Worm (Caenorhabditis elegans) whole organism, late embryonic: ENCODE results near the gene msrp-7.

Source experiments
- C08G9.2 ChIP-seq: sonication (generic microtip); optimal IDR thresholded peaks from 2 replicates; lab custom pipeline; 2016; ENCODE audit warnings: mild to moderate bottlenecking, missing genetic modification characterization, moderate library complexity, missing compliant biosample characterization
- F13H6.1 ChIP-seq: sonication (generic microtip); optimal IDR thresholded peaks from 2 replicates; lab custom pipeline; 2016; ENCODE audit warnings: missing genetic modification characterization, missing compliant biosample characterization
- K09A11.1 ChIP-seq: sonication (generic microtip); optimal IDR thresholded peaks from 2 replicates; lab custom pipeline; 2017; ENCODE audit warnings: antibody characterized with exemption, mild to moderate bottlenecking, missing genetic modification characterization, missing compliant biosample characterization; ENCODE audit not compliant: insufficient read depth
- T23F11.4 ChIP-seq: fragments of 200-800 bp; sonication (Bioruptor generic); optimal IDR thresholded peaks from 2 replicates; lab custom pipeline; 2018; ENCODE audit warnings: mild to moderate bottlenecking, missing genetic modification characterization, missing compliant biosample characterization
- ahr-1 ChIP-seq: sonication (generic microtip); optimal IDR thresholded peaks from 2 replicates; lab custom pipeline; 2016; ENCODE audit warnings: missing genetic modification characterization, missing compliant biosample characterization
- ama-1 ChIP-seq: fragments of 150-350 bp; optimal IDR thresholded peaks from 2 replicates; lab custom pipeline; 2014
- ceh-14 ChIP-seq: sonication (generic microtip); optimal IDR thresholded peaks from 2 replicates; lab custom pipeline; 2016; ENCODE audit warnings: missing genotype, missing genetic modification characterization, missing compliant biosample characterization
- ceh-18 ChIP-seq: sonication (generic microtip); optimal IDR thresholded peaks from 2 replicates; lab custom pipeline; 2016; ENCODE audit warnings: missing genetic modification characterization, missing compliant biosample characterization
- ceh-22 ChIP-seq: sonication (generic microtip); optimal IDR thresholded peaks from 2 replicates; lab custom pipeline; 2017; ENCODE audit warnings: missing biosample characterization, missing genetic modification characterization
- ceh-24 ChIP-seq: sonication (generic microtip); optimal IDR thresholded peaks from 2 replicates; lab custom pipeline; 2016; ENCODE audit warnings: mild to moderate bottlenecking, missing genetic modification characterization, missing compliant biosample characterization
- ceh-34 ChIP-seq: sonication (generic microtip); optimal IDR thresholded peaks from 2 replicates; lab custom pipeline; 2016; ENCODE audit warnings: mild to moderate bottlenecking, missing genetic modification characterization, missing compliant biosample characterization
- ceh-6 ChIP-seq: fragments of 200-800 bp; sonication (Bioruptor generic); optimal IDR thresholded peaks from 2 replicates; lab custom pipeline; 2018; ENCODE audit warnings: mild to moderate bottlenecking, missing genetic modification characterization, missing compliant biosample characterization
- che-1 ChIP-seq: sonication (generic microtip); optimal IDR thresholded peaks from 2 replicates; lab custom pipeline; 2016; ENCODE audit warnings: mild to moderate bottlenecking, missing genetic modification characterization, missing compliant biosample characterization
- elt-2 ChIP-seq: sonication (generic microtip); optimal IDR thresholded peaks from 2 replicates; lab custom pipeline; 2016; ENCODE audit warnings: missing genetic modification reagents, missing genetic modification characterization, missing compliant biosample characterization
- fkh-10 ChIP-seq: fragments of 150-350 bp; optimal IDR thresholded peaks from 2 replicates; lab custom pipeline; 2014; ENCODE audit warnings: missing biosample characterization, missing genetic modification reagents, missing genetic modification characterization
- hlh-13 ChIP-seq: fragments of 200-800 bp; sonication (Bioruptor generic); optimal IDR thresholded peaks from 2 replicates; lab custom pipeline; 2018; ENCODE audit warnings: mild to moderate bottlenecking, missing genetic modification characterization, missing compliant biosample characterization
- hlh-15 ChIP-seq: sonication (generic microtip); optimal IDR thresholded peaks from 2 replicates; lab custom pipeline; 2016; ENCODE audit warnings: missing genetic modification characterization, missing compliant biosample characterization
- hlh-30 ChIP-seq: sonication (generic microtip); optimal IDR thresholded peaks from 2 replicates; lab custom pipeline; 2017; ENCODE audit warnings: antibody characterized with exemption, missing genetic modification characterization, missing compliant biosample characterization; ENCODE audit not compliant: insufficient read depth
- hlh-6 ChIP-seq: sonication (generic microtip); optimal IDR thresholded peaks from 2 replicates; lab custom pipeline; 2016; ENCODE audit warnings: missing genotype, missing genetic modification characterization, missing compliant biosample characterization
- hlh-8 ChIP-seq: sonication (generic microtip); optimal IDR thresholded peaks from 2 replicates; lab custom pipeline; 2016; ENCODE audit warnings: missing genotype, missing genetic modification characterization, missing compliant biosample characterization
- madf-2 ChIP-seq: sonication (generic microtip); optimal IDR thresholded peaks from 2 replicates; lab custom pipeline; 2017; ENCODE audit warnings: missing genetic modification characterization, missing compliant biosample characterization
- mec-3 ChIP-seq: sonication (generic microtip); optimal IDR thresholded peaks from 2 replicates; lab custom pipeline; 2016; ENCODE audit warnings: borderline replicate concordance, missing genetic modification characterization, missing compliant biosample characterization
- nfya-1 ChIP-seq: sonication (generic microtip); optimal IDR thresholded peaks from 2 replicates; lab custom pipeline; 2017; ENCODE audit warnings: missing genetic modification characterization, mild to moderate bottlenecking, missing compliant biosample characterization, antibody characterized with exemption, moderate library complexity
- nhr-232 ChIP-seq: sonication (generic microtip); optimal IDR thresholded peaks from 2 replicates; lab custom pipeline; 2016; ENCODE audit warnings: missing genetic modification characterization, missing compliant biosample characterization
- npax-4 ChIP-seq: sonication (generic microtip); optimal IDR thresholded peaks from 2 replicates; lab custom pipeline; 2016; ENCODE audit warnings: missing genetic modification characterization, missing compliant biosample characterization
- odd-2 ChIP-seq: sonication (generic microtip); optimal IDR thresholded peaks from 2 replicates; lab custom pipeline; 2017; ENCODE audit warnings: antibody characterized with exemption, mild to moderate bottlenecking, missing genetic modification characterization, missing compliant biosample characterization
- pag-3 ChIP-seq: sonication (generic microtip); optimal IDR thresholded peaks from 2 replicates; lab custom pipeline; 2016; ENCODE audit warnings: missing compliant biosample characterization, missing genetic modification characterization, borderline replicate concordance
- pax-1 ChIP-seq: fragments of 150-350 bp; optimal IDR thresholded peaks from 2 replicates; lab custom pipeline; 2014; ENCODE audit warnings: missing biosample characterization, missing genetic modification characterization
- pha-2 ChIP-seq: sonication (generic microtip); optimal IDR thresholded peaks from 2 replicates; lab custom pipeline; 2017; ENCODE audit warnings: mild to moderate bottlenecking, missing genetic modification characterization, missing compliant biosample characterization
- pha-4 ChIP-seq: fragments of 150-350 bp; optimal IDR thresholded peaks from 2 replicates; lab custom pipeline; 2018; ENCODE audit warnings: missing biosample characterization, missing genetic modification reagents, missing genetic modification characterization
- pqm-1 ChIP-seq: sonication (generic microtip); optimal IDR thresholded peaks from 2 replicates; lab custom pipeline; 2016; ENCODE audit warnings: missing genetic modification characterization, missing compliant biosample characterization
- ref-2 ChIP-seq: sonication (generic microtip); optimal IDR thresholded peaks from 2 replicates; lab custom pipeline; 2016; ENCODE audit warnings: missing genetic modification characterization, missing compliant biosample characterization
- rnt-1 ChIP-seq: sonication (generic microtip); optimal IDR thresholded peaks from 2 replicates; lab custom pipeline; 2016; ENCODE audit warnings: missing genetic modification characterization, missing compliant biosample characterization
- sdc-2 ChIP-seq: sonication (generic microtip); optimal IDR thresholded peaks from 2 replicates; lab custom pipeline; 2016; ENCODE audit warnings: missing genotype, missing genetic modification characterization, missing compliant biosample characterization
- sox-2 ChIP-seq: fragments of 200-800 bp; sonication (Bioruptor generic); IDR thresholded peaks from 2 replicates; pipeline ENCODE4 v1.3.6; 2022; ENCODE audit warnings: missing genetic modification reagents, missing genetic modification characterization, missing compliant biosample characterization
- syd-9 ChIP-seq: sonication (generic microtip); optimal IDR thresholded peaks from 2 replicates; lab custom pipeline; 2016; ENCODE audit warnings: mild to moderate bottlenecking, missing genetic modification characterization, moderate library complexity, missing compliant biosample characterization
- tbx-2 ChIP-seq: sonication (generic microtip); optimal IDR thresholded peaks from 2 replicates; lab custom pipeline; 2016; ENCODE audit warnings: missing genetic modification characterization, missing compliant biosample characterization
- tbx-7 ChIP-seq: sonication (generic microtip); optimal IDR thresholded peaks from 2 replicates; lab custom pipeline; 2016; ENCODE audit warnings: missing genotype, missing genetic modification characterization, missing compliant biosample characterization
- ttx-3 ChIP-seq: sonication (generic microtip); optimal IDR thresholded peaks from 2 replicates; lab custom pipeline; 2016; ENCODE audit warnings: missing genetic modification reagents, missing genetic modification characterization, missing compliant biosample characterization
- unc-42 ChIP-seq: sonication (generic microtip); optimal IDR thresholded peaks from 2 replicates; lab custom pipeline; 2016; ENCODE audit warnings: missing genotype, missing genetic modification characterization, missing compliant biosample characterization
- zip-5 ChIP-seq: sonication (generic microtip); optimal IDR thresholded peaks from 2 replicates; lab custom pipeline; 2016; ENCODE audit warnings: missing genetic modification characterization, missing compliant biosample characterization
- ztf-16 ChIP-seq: sonication (generic microtip); optimal IDR thresholded peaks from 2 replicates; lab custom pipeline; 2017; ENCODE audit warnings: missing genetic modification characterization, missing compliant biosample characterization

Gene msrp-7

DNA sequence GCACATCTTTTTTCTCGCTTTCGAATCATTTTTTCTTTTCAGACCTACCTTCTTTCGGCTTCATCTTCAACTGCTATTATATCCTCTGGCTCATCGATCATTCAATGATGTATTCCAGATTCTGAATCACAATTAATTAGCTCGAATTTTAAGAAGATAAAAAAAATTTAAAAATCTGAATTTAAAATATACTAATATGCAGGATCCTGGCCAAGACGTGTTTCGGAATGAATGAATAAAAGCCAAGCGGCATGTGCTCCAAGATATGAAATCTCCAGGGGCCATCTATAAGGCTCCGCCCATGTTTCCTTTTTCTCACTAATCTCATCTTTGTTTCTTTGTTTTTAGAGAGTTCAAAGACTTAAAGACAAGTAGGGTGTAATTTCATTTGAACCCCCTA, 32.8 kb upstream of the msrp-7 start, which contains the start of gene mpz-1:
mpz-1 (minus strand) TSS at position 101 of the 400 bp plus-strand sequence.
- TF ChIP-seq ztf-16 (tag; lab: Kevin White, UChicago) (no peak), ceh-6 (no peak), zip-5 (tag; lab: Kevin White, UChicago) (no peak), ceh-14 (no peak), mec-3 (tag; lab: Kevin White, UChicago) (no peak), ceh-18 (tag; lab: Kevin White, UChicago) (no peak), T23F11.4 (GFP tag; lab: Kevin White, UChicago) (no peak), tbx-2 (tag; lab: Kevin White, UChicago) (no peak), odd-2 (tag; lab: Kevin White, UChicago) (no peak), nhr-232 (tag; lab: Kevin White, UChicago) (no peak), elt-2 (tag; lab: Kevin White, UChicago) (no peak), hlh-13 (no peak), pha-2 (no peak)

DNA sequence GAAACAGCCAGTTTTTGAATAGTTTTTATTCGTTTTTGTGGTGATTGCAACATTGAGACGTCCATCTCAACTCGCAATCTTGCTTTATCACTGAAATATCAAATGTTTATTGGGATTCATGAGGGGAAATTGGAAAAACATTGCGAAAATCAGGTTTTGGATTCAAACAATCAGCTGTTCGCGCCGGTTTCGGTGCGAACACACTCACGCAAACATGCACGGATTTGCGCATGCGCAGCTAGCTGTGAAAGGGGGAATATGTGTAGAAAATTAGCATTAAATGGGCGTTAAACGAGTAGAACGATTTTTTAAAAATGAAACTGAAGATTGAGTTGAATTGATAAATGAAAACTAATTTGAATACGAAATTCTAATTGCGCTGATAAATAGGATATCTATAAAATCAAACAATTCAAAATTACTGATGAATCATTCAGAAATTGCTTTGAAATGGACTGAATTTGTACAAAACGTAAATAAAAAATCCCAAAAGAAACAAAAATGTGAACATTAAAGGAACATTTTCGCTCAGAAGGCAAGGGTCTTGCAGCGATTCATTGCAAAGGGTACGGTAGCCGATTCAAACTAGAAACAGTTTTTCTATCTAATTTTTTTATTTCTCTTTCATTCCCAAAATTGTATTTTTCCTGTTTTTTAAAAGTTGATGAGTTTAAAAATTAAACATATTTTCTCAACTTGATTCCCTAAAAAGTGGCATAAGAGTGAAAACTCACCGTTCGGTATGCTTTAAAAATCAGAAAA, 27.4 kb upstream of the msrp-7 start, which contains the start of gene ect-2:
ect-2 (minus strand) TSS at position 762 of the 762 bp plus-strand sequence.
- TF ChIP-seq ref-2 (tag; lab: Kevin White, UChicago) = peak; percentile 17
- no peak for TF ChIP-seq ceh-24 (tag; lab: Kevin White, UChicago)

- TF ChIP-seq npax-4 (no peak), hlh-15 (tag; lab: Kevin White, UChicago) (no peak), ceh-6 (no peak), tbx-7 (no peak), F13H6.1 (tag; lab: Kevin White, UChicago) (no peak), ama-1 (lab: Kevin White, UChicago) (no peak), fkh-10 (GFP tag; lab: Kevin White, UChicago) (no peak), che-1 (no peak), sox-2 (GFP tag; lab: Robert Waterston, UW) (no peak), C08G9.2 (tag; lab: Kevin White, UChicago) (no peak), hlh-8 (no peak), syd-9 (tag; lab: Kevin White, UChicago) (no peak), ttx-3 (tag; lab: Kevin White, UChicago) (no peak), ceh-22 (tag; lab: Kevin White, UChicago) (no peak), ceh-34 (tag; lab: Kevin White, UChicago) (no peak), pha-4 (tag; lab: Kevin White, UChicago) (no peak), K09A11.1 (tag; lab: Kevin White, UChicago) (no peak), pqm-1 (tag; lab: Kevin White, UChicago) (no peak), pag-3 (no peak), hlh-6 (tag; lab: Kevin White, UChicago) (no peak)
Observed at ce11 chrII:10784248-10784647, 26.5 kb upstream of the msrp-7 start.

DNA sequence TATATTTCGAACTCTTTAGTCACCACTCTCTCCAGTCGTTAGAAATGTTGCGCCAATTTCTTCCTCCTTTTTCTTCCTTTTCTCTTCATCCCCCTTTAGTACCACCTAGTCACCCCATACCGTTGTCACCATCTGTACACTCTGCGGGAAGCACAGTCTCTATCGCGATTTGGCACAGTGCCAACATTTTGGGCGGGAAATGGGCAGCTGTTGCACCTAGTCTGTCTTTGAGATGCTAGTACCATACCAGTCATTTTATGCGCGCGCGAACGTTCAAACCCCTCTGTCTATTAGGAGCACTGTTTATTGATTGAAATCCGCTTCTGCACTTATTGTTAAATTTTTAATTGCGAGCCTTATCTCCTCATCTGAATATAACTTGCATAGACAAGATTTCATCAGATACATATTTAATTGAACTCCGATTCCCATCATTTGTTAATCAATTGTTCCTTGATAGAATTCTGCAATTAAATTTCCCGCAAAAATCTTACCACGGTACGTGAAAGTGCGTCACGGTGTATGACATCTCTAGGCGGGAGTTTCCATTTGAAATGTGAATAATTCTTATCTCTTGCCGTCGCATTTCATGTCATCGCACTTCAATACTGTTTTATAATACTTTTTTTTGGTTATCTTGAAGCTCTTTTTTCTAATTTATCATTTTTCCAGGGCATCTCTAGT, 25.9 kb upstream of the msrp-7 start, which contains the start of gene cdl-1:
cdl-1 (plus strand) TSS at position 673 of the 684 bp plus-strand sequence.
- TF ChIP-seq hlh-6 (tag; lab: Kevin White, UChicago) (no peak), hlh-15 (tag; lab: Kevin White, UChicago) (no peak), sdc-2 (tag; lab: Kevin White, UChicago) (no peak), ref-2 (tag; lab: Kevin White, UChicago) (peak; percentile 47), nfya-1 (no peak), unc-42 (tag; lab: Kevin White, UChicago) (peak; percentile 22), ceh-14 (no peak), madf-2 (tag; lab: Kevin White, UChicago) (no peak), hlh-30 (no peak), elt-2 (tag; lab: Kevin White, UChicago) (peak; percentile 4), C08G9.2 (tag; lab: Kevin White, UChicago) (no peak), pax-1 (tag; lab: Kevin White, UChicago) (peak; percentile 68), odd-2 (tag; lab: Kevin White, UChicago) (no peak), pha-4 (tag; lab: Kevin White, UChicago) (no peak), pqm-1 (tag; lab: Kevin White, UChicago) (no peak), ahr-1 (no peak), rnt-1 (tag; lab: Kevin White, UChicago) (no peak)
- TF ChIP-seq, all 69 proteins: peak for 4
